Fruit fly (Drosophila melanogaster) whole organism, embryonic: ENCODE data around the gene ago.

ENCODE experiments used
- Awh ChIP-seq: fragments of 200-800 bp; sonication (Bioruptor generic); IDR thresholded peaks from 2 replicates; pipeline ENCODE4, ENCODE4 v1.3.6; 2022; ENCODE audit warnings: missing biosample characterization, missing genetic modification characterization
- BtbVII ChIP-seq: fragments of 200-800 bp; sonication (Bioruptor generic); optimal IDR thresholded peaks from 3 replicates; lab custom pipeline; 2017; ENCODE audit warnings: missing biosample characterization, mild to moderate bottlenecking, missing genetic modification characterization
- CG10274 ChIP-seq: fragments of 200-800 bp; sonication (Bioruptor generic); optimal IDR thresholded peaks from 3 replicates; lab custom pipeline; 2017; ENCODE audit warnings: missing biosample characterization, mild to moderate bottlenecking, missing genetic modification characterization
- CG12104 ChIP-seq: fragments of 200-800 bp; sonication (Bioruptor generic); optimal IDR thresholded peaks from 3 replicates; lab custom pipeline; 2016; ENCODE audit warnings: missing biosample characterization, missing genetic modification characterization
- CG12659 ChIP-seq: fragments of 200-800 bp; sonication (Bioruptor generic); optimal IDR thresholded peaks from 3 replicates; lab custom pipeline; 2017; ENCODE audit warnings: mild to moderate bottlenecking, missing biosample characterization, missing genetic modification reagents, missing genetic modification characterization
- CG15073 ChIP-seq: fragments of 200-800 bp; sonication (Bioruptor generic); optimal IDR thresholded peaks from 2 replicates; lab custom pipeline; 2016; ENCODE audit warnings: missing biosample characterization, missing genetic modification characterization
- CG17802 ChIP-seq: fragments of 200-800 bp; sonication (Bioruptor generic); optimal IDR thresholded peaks from 2 replicates; lab custom pipeline; 2018; ENCODE audit warnings: missing biosample characterization, mild to moderate bottlenecking, missing genetic modification characterization, moderate library complexity
- CG2116 ChIP-seq: fragments of 200-800 bp; sonication (Bioruptor generic); optimal IDR thresholded peaks from 3 replicates; lab custom pipeline; 2018; ENCODE audit warnings: missing biosample characterization, mild to moderate bottlenecking, missing genetic modification characterization
- CG2120 ChIP-seq: fragments of 200-800 bp; sonication (Bioruptor generic); optimal IDR thresholded peaks from 3 replicates; lab custom pipeline; 2016; ENCODE audit warnings: missing biosample characterization, missing genetic modification characterization
- CG2889 ChIP-seq: fragments of 200-800 bp; sonication (Bioruptor generic); IDR thresholded peaks from 3 replicates; pipeline ENCODE4 v1.3.6; 2022; ENCODE audit warnings: missing biosample characterization, missing genetic modification characterization
- CG33213 ChIP-seq: fragments of 200-800 bp; sonication (Bioruptor generic); optimal IDR thresholded peaks from 3 replicates; lab custom pipeline; 2016; ENCODE audit warnings: missing biosample characterization, missing genetic modification characterization
- CG34376 ChIP-seq: fragments of 200-800 bp; sonication (Bioruptor generic); optimal IDR thresholded peaks from 2 replicates; lab custom pipeline; 2018; ENCODE audit warnings: missing biosample characterization, mild to moderate bottlenecking, missing genetic modification characterization
- CG4820 ChIP-seq: fragments of 200-800 bp; sonication (Bioruptor generic); optimal IDR thresholded peaks from 3 replicates; lab custom pipeline; 2016; ENCODE audit warnings: missing biosample characterization, missing genetic modification characterization
- CG4854 ChIP-seq: fragments of 200-800 bp; sonication (Bioruptor generic); optimal IDR thresholded peaks from 2 replicates; lab custom pipeline; 2016; ENCODE audit warnings: missing biosample characterization, missing genetic modification characterization, inconsistent platforms
- CG5180 ChIP-seq: fragments of 200-800 bp; sonication (Bioruptor generic); optimal IDR thresholded peaks from 3 replicates; lab custom pipeline; 2017; ENCODE audit warnings: missing biosample characterization, missing genetic modification characterization, mild to moderate bottlenecking, moderate library complexity, missing genetic modification reagents
- CG5245 ChIP-seq: fragments of 200-800 bp; sonication (Bioruptor generic); optimal IDR thresholded peaks from 3 replicates; lab custom pipeline; 2016; ENCODE audit warnings: missing biosample characterization, missing genetic modification characterization
- CG7786 ChIP-seq: fragments of 200-800 bp; sonication (Bioruptor generic); optimal IDR thresholded peaks from 2 replicates; lab custom pipeline; 2016; ENCODE audit warnings: missing biosample characterization, missing genetic modification characterization
- CG8765 ChIP-seq: fragments of 200-800 bp; sonication (Bioruptor generic); IDR thresholded peaks from 2 replicates; pipeline ENCODE4 v1.3.6; 2022; ENCODE audit warnings: missing biosample characterization, missing genetic modification characterization
- CG8944 ChIP-seq: fragments of 200-800 bp; sonication (Bioruptor generic); optimal IDR thresholded peaks from 3 replicates; lab custom pipeline; 2016; ENCODE audit warnings: missing biosample characterization, missing genetic modification characterization
- Dll ChIP-seq: fragments of 200-800 bp; sonication (Bioruptor generic); IDR thresholded peaks from 4 replicates; pipeline ENCODE4 v1.3.6; 2022; ENCODE audit warnings: missing biosample characterization, missing genetic modification characterization; ENCODE audit not compliant: partially characterized antibody
- Dref ChIP-seq: fragments of 200-800 bp; sonication (Bioruptor generic); IDR thresholded peaks from 2 replicates; pipeline ENCODE4 v1.3.6; 2022; ENCODE audit warnings: missing biosample characterization, missing genetic modification characterization
- HmgD ChIP-seq: fragments of 200-800 bp; sonication (Bioruptor generic); optimal IDR thresholded peaks from 3 replicates; lab custom pipeline; 2016; ENCODE audit warnings: missing biosample characterization, missing genetic modification characterization
- HmgZ ChIP-seq: fragments of 200-800 bp; sonication (Bioruptor generic); optimal IDR thresholded peaks from 2 replicates; lab custom pipeline; 2018; ENCODE audit warnings: missing biosample characterization, mild to moderate bottlenecking, missing genetic modification characterization
- NC2α ChIP-seq: fragments of 200-800 bp; sonication (Bioruptor generic); optimal IDR thresholded peaks from 2 replicates; lab custom pipeline; 2016; ENCODE audit warnings: missing biosample characterization, missing genetic modification characterization
- Oaz ChIP-seq: fragments of 200-800 bp; sonication (Bioruptor generic); IDR thresholded peaks from 2 replicates; pipeline ENCODE4 v1.3.6; 2022; ENCODE audit warnings: missing biosample characterization, missing genetic modification characterization
- Opbp ChIP-seq: fragments of 200-800 bp; sonication (Bioruptor generic); IDR thresholded peaks from 3 replicates; pipeline ENCODE4 v1.3.6; 2022; ENCODE audit warnings: missing biosample characterization, missing genetic modification characterization; ENCODE audit not compliant: partially characterized antibody
- Sry-δ ChIP-seq: fragments of 200-800 bp; sonication (Bioruptor generic); optimal IDR thresholded peaks from 2 replicates; lab custom pipeline; 2016; ENCODE audit warnings: missing biosample characterization, missing genetic modification characterization
- bbx ChIP-seq: fragments of 200-800 bp; sonication (Bioruptor generic); IDR thresholded peaks from 2 replicates; pipeline ENCODE4 v1.3.6; 2022; ENCODE audit warnings: missing biosample characterization, missing genetic modification characterization; ENCODE audit not compliant: partially characterized antibody
- bsh ChIP-seq, 2 experiments: fragments of 200-800 bp; sonication (Bioruptor generic); optimal IDR thresholded peaks; 2 replicates each; lab custom pipeline; 2017 to 2018; ENCODE audit warnings: mild to moderate bottlenecking in 2 of 2, missing biosample characterization in 2 of 2, missing genetic modification characterization in 2 of 2, moderate library complexity in 1 of 2
- cad ChIP-seq: fragments of >200 bp; optimal IDR thresholded peaks from 2 replicates; lab custom pipeline; 2017; ENCODE audit warnings: missing biosample characterization, missing genetic modification characterization
- cato ChIP-seq: fragments of 200-800 bp; sonication (Bioruptor generic); optimal IDR thresholded peaks from 2 replicates; lab custom pipeline; 2016; ENCODE audit warnings: missing biosample characterization, missing genetic modification characterization, borderline replicate concordance
- chm ChIP-seq: fragments of 200-800 bp; sonication (Bioruptor generic); IDR thresholded peaks from 2 replicates; pipeline ENCODE4 v1.3.6; 2022; ENCODE audit warnings: missing biosample characterization, missing genetic modification characterization
- ci ChIP-seq: fragments of 200-800 bp; sonication (Bioruptor generic); IDR thresholded peaks from 3 replicates; pipeline ENCODE4 v1.3.6; 2022; ENCODE audit warnings: missing biosample characterization, missing genetic modification characterization
- corto ChIP-seq: fragments of 200-800 bp; sonication (Bioruptor generic); optimal IDR thresholded peaks from 2 replicates; lab custom pipeline; 2016; ENCODE audit warnings: missing biosample characterization, mild to moderate bottlenecking, missing genetic modification characterization, moderate library complexity
- croc ChIP-seq: fragments of 200-800 bp; sonication (Bioruptor generic); conservative IDR thresholded peaks from 3 replicates; pipeline ENCODE4 v1.3.6; 2022; ENCODE audit warnings: missing biosample characterization, missing genetic modification characterization
- dmrt11E ChIP-seq: fragments of 200-800 bp; sonication (Bioruptor generic); optimal IDR thresholded peaks from 3 replicates; lab custom pipeline; 2018; ENCODE audit warnings: missing biosample characterization, mild to moderate bottlenecking, missing genetic modification characterization, moderate library complexity
- exex ChIP-seq: fragments of 200-800 bp; sonication (Bioruptor generic); optimal IDR thresholded peaks from 4 replicates; lab custom pipeline; 2018; ENCODE audit warnings: missing biosample characterization, mild to moderate bottlenecking, missing genetic modification characterization, moderate library complexity
- gfzf ChIP-seq: fragments of 200-800 bp; sonication (Bioruptor generic); optimal IDR thresholded peaks from 2 replicates; lab custom pipeline; 2016; ENCODE audit warnings: missing biosample characterization, mild to moderate bottlenecking, missing genetic modification characterization, moderate library complexity
- her ChIP-seq: fragments of 200-800 bp; sonication (Bioruptor generic); optimal IDR thresholded peaks from 2 replicates; lab custom pipeline; 2016; ENCODE audit warnings: missing biosample characterization, missing genetic modification characterization
- inv ChIP-seq: fragments of 200-800 bp; sonication (Bioruptor generic); IDR thresholded peaks from 2 replicates; pipeline ENCODE4 v1.3.6; 2022; ENCODE audit warnings: missing biosample characterization, missing genetic modification characterization; ENCODE audit not compliant: partially characterized antibody
- kah ChIP-seq: fragments of 200-800 bp; sonication (Bioruptor generic); optimal IDR thresholded peaks from 2 replicates; lab custom pipeline; 2018; ENCODE audit warnings: missing biosample characterization, mild to moderate bottlenecking, missing genetic modification characterization
- ken ChIP-seq: fragments of 200-800 bp; sonication (Bioruptor generic); IDR thresholded peaks from 3 replicates; pipeline ENCODE4 v1.3.6; 2022; ENCODE audit warnings: missing biosample characterization, missing genetic modification characterization
- nerfin-1 ChIP-seq: fragments of 200-800 bp; sonication (Bioruptor generic); optimal IDR thresholded peaks from 3 replicates; lab custom pipeline; 2019; ENCODE audit warnings: missing biosample characterization, mild to moderate bottlenecking, missing genetic modification characterization, moderate library complexity
- psq ChIP-seq: fragments of 200-800 bp; sonication (Bioruptor generic); optimal IDR thresholded peaks from 2 replicates; lab custom pipeline; 2017; ENCODE audit warnings: missing biosample characterization, missing genetic modification characterization
- slou ChIP-seq: fragments of 200-800 bp; sonication (Bioruptor generic); optimal IDR thresholded peaks from 3 replicates; lab custom pipeline; 2016; ENCODE audit warnings: missing biosample characterization, missing genetic modification characterization
- sr ChIP-seq: fragments of 200-800 bp; sonication (Bioruptor generic); IDR thresholded peaks from 3 replicates; pipeline ENCODE4 v1.3.6; 2022; ENCODE audit warnings: missing biosample characterization, missing genetic modification characterization
- tgo ChIP-seq: fragments of 200-800 bp; sonication (Bioruptor generic); IDR thresholded peaks from 3 replicates; pipeline ENCODE4 v1.3.6; 2022; ENCODE audit warnings: missing biosample characterization, missing genetic modification characterization
- unpg ChIP-seq: fragments of 200-800 bp; sonication (Bioruptor generic); optimal IDR thresholded peaks from 3 replicates; lab custom pipeline; 2018; ENCODE audit warnings: missing biosample characterization, mild to moderate bottlenecking, missing genetic modification characterization, moderate library complexity
- vfl ChIP-seq: fragments of 200-800 bp; sonication (Bioruptor generic); optimal IDR thresholded peaks from 2 replicates; lab custom pipeline; 2016; ENCODE audit warnings: missing biosample characterization, missing genetic modification characterization
- zfh2 ChIP-seq: fragments of 200-800 bp; sonication (Bioruptor generic); optimal IDR thresholded peaks from 2 replicates; lab custom pipeline; 2016; ENCODE audit warnings: missing biosample characterization, missing genetic modification characterization

ago gene

dm6 chr3L:4283428-4284089 is 29.5 kb upstream of the ago start, which contains the start of the genes srw and CG1316 (continued):
- TF ChIP-seq CG4820 (GFP tag; lab: Kevin White, UChicago) = no peak
- TF ChIP-seq Dll (GFP tag; lab: Robert Waterston, UW) = 0 out of 4 replicates have a peak, but pooled peaks have one; percentile 14
- no peak for TF ChIP-seq CG12104 (GFP tag; lab: Kevin White, UChicago)
- TF ChIP-seq CG17802 (tag; lab: Kevin White, UChicago) = no peak
- TF ChIP-seq bbx (GFP tag; lab: Robert Waterston, UW) = peak; percentile 60
- no peak for TF ChIP-seq corto (GFP tag; lab: Kevin White, UChicago)
- no peak for TF ChIP-seq cato
- TF ChIP-seq Opbp (GFP tag; lab: Robert Waterston, UW) = peak; percentile 35; the same call in 1 of the 3 replicates
- no peak for TF ChIP-seq nerfin-1
- no peak for TF ChIP-seq CG8765 (GFP tag; lab: Robert Waterston, UW)
- no peak for TF ChIP-seq CG4854 (GFP tag; lab: Kevin White, UChicago)
- TF ChIP-seq her = no peak
- TF ChIP-seq vfl (GFP tag; lab: Kevin White, UChicago) = no peak
- TF ChIP-seq CG2889 (GFP tag; lab: Robert Waterston, UW) = no peak
- TF ChIP-seq Oaz (GFP tag; lab: Robert Waterston, UW) = no peak
- TF ChIP-seq CG12659 (GFP tag; lab: Kevin White, UChicago) = peak; percentile 0
- TF ChIP-seq zfh2 (GFP tag; lab: Kevin White, UChicago) = no peak
- TF ChIP-seq CG15073 (GFP tag; lab: Kevin White, UChicago) = no peak
- peak; percentile 12 for TF ChIP-seq gfzf (GFP tag; lab: Kevin White, UChicago)
- peak; percentile 81 for TF ChIP-seq Sry-δ (GFP tag; lab: Kevin White, UChicago)
- TF ChIP-seq croc (GFP tag; lab: Robert Waterston, UW) = no peak
- peak; percentile 54 for TF ChIP-seq HmgZ (tag; lab: Kevin White, UChicago)
- TF ChIP-seq slou = no peak
- TF ChIP-seq dmrt11E = no peak
- TF ChIP-seq sr (GFP tag; lab: Robert Waterston, UW) = no peak
- TF ChIP-seq BtbVII (GFP tag; lab: Kevin White, UChicago) = no peak
- TF ChIP-seq CG2120 (GFP tag; lab: Kevin White, UChicago) = peak; percentile 34
- no peak for TF ChIP-seq CG7786 (GFP tag; lab: Kevin White, UChicago)
- no peak for TF ChIP-seq CG5180 (GFP tag; lab: Kevin White, UChicago)
- no peak for TF ChIP-seq CG33213 (GFP tag; lab: Kevin White, UChicago)
- TF ChIP-seq bsh (GFP tag; optimal IDR thresholded peaks at IDR 0.05; lab: Kevin White, UChicago) = no peak
- TF ChIP-seq CG10274 (GFP tag; lab: Kevin White, UChicago) = no peak
- TF ChIP-seq NC2α (GFP tag; lab: Kevin White, UChicago) = no peak
- TF ChIP-seq inv = no peak
- TF ChIP-seq CG2116 (GFP tag; lab: Kevin White, UChicago) = peak; percentile 53
- TF ChIP-seq Dref (GFP tag; lab: Robert Waterston, UW) = peak; percentile 74
- no peak for TF ChIP-seq tgo
- TF ChIP-seq unpg (GFP tag; lab: Kevin White, UChicago) = no peak
- no peak for TF ChIP-seq chm (GFP tag; lab: Robert Waterston, UW)
- no peak for TF ChIP-seq HmgD (GFP tag; lab: Kevin White, UChicago)
- peak; percentile 4 for TF ChIP-seq CG34376 (GFP tag; lab: Kevin White, UChicago)
- no peak for TF ChIP-seq psq (GFP tag; lab: Kevin White, UChicago)
- TF ChIP-seq ci = peak; percentile 60; the same call in 1 of the 3 replicates
- TF ChIP-seq exex (tag; lab: Kevin White, UChicago) = no peak
- no peak for TF ChIP-seq kah (GFP tag; lab: Kevin White, UChicago)
- TF ChIP-seq CG8944 (GFP tag; lab: Kevin White, UChicago) = no peak
- TF ChIP-seq Awh (GFP tag; lab: Robert Waterston, UW) = no peak
- no peak for TF ChIP-seq ken (GFP tag; lab: Robert Waterston, UW)
- no peak for TF ChIP-seq cad (GFP tag; lab: Kevin White, UChicago)
- TF ChIP-seq CG5245 = no peak
